Fruit fly (Drosophila melanogaster) whole organism, embryonic: ENCODE data around the gene CG11920.
A peak's percentile ranks its signal among the peaks of the same experiment; 100 is the strongest.
"Not testable (repeated sequence)": the region's sequence is repeated elsewhere in the genome, so short reads cannot be mapped to it uniquely, and the experiment has no call there.

Source experiments
- Adf1 ChIP-seq: fragments of 200-800 bp; sonication (Bioruptor generic); IDR thresholded peaks from 2 replicates; pipeline ENCODE4 v1.3.6; 2022; ENCODE audit warnings: missing biosample characterization, missing genetic modification characterization
- Bgb ChIP-seq: fragments of 200-800 bp; sonication (Bioruptor generic); IDR thresholded peaks from 2 replicates; pipeline ENCODE4 v1.3.6; 2022; ENCODE audit warnings: missing biosample characterization, missing genetic modification characterization; ENCODE audit not compliant: partially characterized antibody
- CG10321 ChIP-seq: fragments of 200-800 bp; sonication (Bioruptor generic); IDR thresholded peaks from 2 replicates; pipeline ENCODE4 v1.3.6; 2022; ENCODE audit warnings: missing biosample characterization, missing genetic modification characterization
- CG11247 ChIP-seq: fragments of 200-800 bp; sonication (Bioruptor generic); IDR thresholded peaks from 2 replicates; pipeline ENCODE4 v1.3.6; 2022; ENCODE audit warnings: missing biosample characterization, missing genetic modification characterization
- CG11696 ChIP-seq: fragments of 200-800 bp; sonication (Bioruptor generic); IDR thresholded peaks from 2 replicates; pipeline ENCODE4 v1.3.6; 2022; ENCODE audit warnings: missing biosample characterization, missing genetic modification characterization
- CG12391 ChIP-seq: fragments of 200-800 bp; sonication (Bioruptor generic); optimal IDR thresholded peaks from 3 replicates; lab custom pipeline; 2018; ENCODE audit warnings: missing biosample characterization, mild to moderate bottlenecking, missing genetic modification characterization, moderate library complexity
- CG13287 ChIP-seq: fragments of 200-800 bp; sonication (Bioruptor generic); IDR thresholded peaks from 2 replicates; pipeline ENCODE4 v1.3.6; 2022; ENCODE audit warnings: missing biosample characterization, missing genetic modification characterization; ENCODE audit not compliant: partially characterized antibody
- CG14441 ChIP-seq: fragments of 200-800 bp; sonication (Bioruptor generic); IDR thresholded peaks from 2 replicates; pipeline ENCODE4 v1.3.6; 2022; ENCODE audit warnings: missing biosample characterization, missing genetic modification characterization
- CG15479 ChIP-seq: fragments of 200-800 bp; sonication (Bioruptor generic); optimal IDR thresholded peaks from 3 replicates; lab custom pipeline; 2019; ENCODE audit warnings: missing biosample characterization, mild to moderate bottlenecking, missing genetic modification characterization, moderate library complexity
- CG1603 ChIP-seq: fragments of 200-800 bp; sonication (Bioruptor generic); optimal IDR thresholded peaks from 2 replicates; lab custom pipeline; 2019; ENCODE audit warnings: missing biosample characterization, mild to moderate bottlenecking, missing genetic modification characterization, moderate library complexity
- CG16779 ChIP-seq: fragments of 200-800 bp; sonication (Bioruptor generic); IDR thresholded peaks from 2 replicates; pipeline ENCODE4 v1.3.6; 2022; ENCODE audit warnings: missing biosample characterization, missing genetic modification characterization
- CG17328 ChIP-seq: fragments of 200-800 bp; sonication (Bioruptor generic); IDR thresholded peaks from 2 replicates; pipeline ENCODE4 v1.3.6; 2022; ENCODE audit warnings: missing biosample characterization, missing genetic modification characterization
- CG17361 ChIP-seq: fragments of 200-800 bp; sonication (Bioruptor generic); IDR thresholded peaks from 3 replicates; pipeline ENCODE4 v1.3.6; 2022; ENCODE audit warnings: missing biosample characterization, missing genetic modification characterization
- CG17385 ChIP-seq: fragments of 200-800 bp; sonication (Bioruptor generic); optimal IDR thresholded peaks from 3 replicates; lab custom pipeline; 2018; ENCODE audit warnings: missing biosample characterization, mild to moderate bottlenecking, missing genetic modification characterization
- CG18619 ChIP-seq: fragments of 200-800 bp; sonication (Bioruptor generic); optimal IDR thresholded peaks from 3 replicates; lab custom pipeline; 2017; ENCODE audit warnings: missing biosample characterization, mild to moderate bottlenecking, missing genetic modification characterization
- CG30020 ChIP-seq: fragments of 200-800 bp; optimal IDR thresholded peaks from 2 replicates; lab custom pipeline; 2019; ENCODE audit warnings: missing biosample characterization, mild to moderate bottlenecking, missing genetic modification characterization, moderate library complexity
- CG30431 ChIP-seq: fragments of 200-800 bp; sonication (Bioruptor generic); optimal IDR thresholded peaks from 2 replicates; lab custom pipeline; 2017; ENCODE audit warnings: missing biosample characterization, missing genetic modification characterization
- CG31441 ChIP-seq: fragments of 200-800 bp; sonication (Bioruptor generic); IDR thresholded peaks from 2 replicates; pipeline ENCODE4 v1.3.6; 2022; ENCODE audit warnings: missing biosample characterization, missing genetic modification characterization
- CG3847 ChIP-seq: fragments of 200-800 bp; sonication (Bioruptor generic); IDR thresholded peaks from 2 replicates; pipeline ENCODE4 v1.3.6; 2022; ENCODE audit warnings: missing biosample characterization, missing genetic modification characterization
- CG42726 ChIP-seq: fragments of 200-800 bp; sonication (Bioruptor generic); IDR thresholded peaks from 2 replicates; pipeline ENCODE4 v1.3.6; 2022; ENCODE audit warnings: missing biosample characterization, missing genetic modification characterization; ENCODE audit not compliant: partially characterized antibody
- CG6175 ChIP-seq: fragments of 200-800 bp; sonication (Bioruptor generic); IDR thresholded peaks from 3 replicates; pipeline ENCODE4 v1.3.6; 2022; ENCODE audit warnings: missing biosample characterization, missing genetic modification characterization
- CG8089 ChIP-seq: fragments of 200-800 bp; sonication (Bioruptor generic); optimal IDR thresholded peaks from 3 replicates; lab custom pipeline; 2016; ENCODE audit warnings: missing biosample characterization, missing genetic modification characterization
- CG8765 ChIP-seq: fragments of 200-800 bp; sonication (Bioruptor generic); IDR thresholded peaks from 2 replicates; pipeline ENCODE4 v1.3.6; 2022; ENCODE audit warnings: missing biosample characterization, missing genetic modification characterization
- CoRest ChIP-seq: fragments of 200-800 bp; sonication (Bioruptor generic); optimal IDR thresholded peaks from 3 replicates; lab custom pipeline; 2018; ENCODE audit warnings: missing biosample characterization, mild to moderate bottlenecking, missing genetic modification characterization, moderate library complexity
- Dll ChIP-seq: fragments of 200-800 bp; sonication (Bioruptor generic); IDR thresholded peaks from 4 replicates; pipeline ENCODE4 v1.3.6; 2022; ENCODE audit warnings: missing biosample characterization, missing genetic modification characterization; ENCODE audit not compliant: partially characterized antibody
- Dp ChIP-seq: fragments of 200-800 bp; sonication (Bioruptor generic); optimal IDR thresholded peaks from 2 replicates; lab custom pipeline; 2018; ENCODE audit warnings: missing biosample characterization, mild to moderate bottlenecking, missing genetic modification characterization, moderate library complexity
- Ets65A ChIP-seq: fragments of 200-800 bp; sonication (Bioruptor generic); peaks from one replicate; lab custom pipeline; 2016; ENCODE audit warnings: missing biosample characterization, missing genetic modification characterization
- Fer1 ChIP-seq: fragments of 200-800 bp; sonication (Bioruptor generic); optimal IDR thresholded peaks from 2 replicates; lab custom pipeline; 2017; ENCODE audit warnings: missing biosample characterization, mild to moderate bottlenecking, missing genetic modification characterization
- Fer2 ChIP-seq: fragments of 200-800 bp; sonication (Bioruptor generic); optimal IDR thresholded peaks from 2 replicates; lab custom pipeline; 2018; ENCODE audit warnings: missing biosample characterization, mild to moderate bottlenecking, missing genetic modification characterization, moderate library complexity
- H2.0 ChIP-seq: fragments of 200-800 bp; sonication (Bioruptor generic); IDR thresholded peaks from 2 replicates; pipeline ENCODE4 v1.3.6; 2022; ENCODE audit warnings: missing biosample characterization, missing genetic modification characterization
- Jarid2 ChIP-seq: fragments of 200-800 bp; sonication (Bioruptor generic); optimal IDR thresholded peaks from 3 replicates; lab custom pipeline; 2017; ENCODE audit warnings: mild to moderate bottlenecking, missing biosample characterization, missing genetic modification reagents, missing genetic modification characterization
- MTF-1 ChIP-seq: fragments of 200-800 bp; sonication (Bioruptor generic); optimal IDR thresholded peaks from 2 replicates; lab custom pipeline; 2018; ENCODE audit warnings: missing biosample characterization, mild to moderate bottlenecking, missing genetic modification characterization, borderline replicate concordance
- Med ChIP-seq: fragments of 200-800 bp; sonication (Bioruptor generic); peaks from one replicate; lab custom pipeline; 2016; ENCODE audit warnings: missing biosample characterization, missing genetic modification characterization, mild to moderate bottlenecking, inconsistent platforms, moderate library complexity
- NC2β ChIP-seq: fragments of 200-800 bp; sonication (Bioruptor generic); optimal IDR thresholded peaks from 2 replicates; lab custom pipeline; 2016; ENCODE audit warnings: missing biosample characterization, missing genetic modification characterization
- NfI ChIP-seq: fragments of 200-800 bp; sonication (Bioruptor generic); optimal IDR thresholded peaks from 3 replicates; lab custom pipeline; 2018; ENCODE audit warnings: missing biosample characterization, mild to moderate bottlenecking, missing genetic modification characterization, moderate library complexity
- Usf ChIP-seq: fragments of 200-800 bp; sonication (Bioruptor generic); optimal IDR thresholded peaks from 2 replicates; lab custom pipeline; 2017; ENCODE audit warnings: missing genotype, missing biosample characterization, missing genetic modification characterization
- ap ChIP-seq: fragments of 200-800 bp; sonication (Bioruptor generic); IDR thresholded peaks from 2 replicates; pipeline ENCODE4 v1.3.6; 2022; ENCODE audit warnings: missing biosample characterization, missing genetic modification characterization
- croc ChIP-seq: fragments of 200-800 bp; sonication (Bioruptor generic); conservative IDR thresholded peaks from 3 replicates; pipeline ENCODE4 v1.3.6; 2022; ENCODE audit warnings: missing biosample characterization, missing genetic modification characterization
- dysf ChIP-seq: fragments of 200-800 bp; sonication (Bioruptor generic); IDR thresholded peaks from 3 replicates; pipeline ENCODE4 v1.3.6; 2022; ENCODE audit warnings: missing biosample characterization, missing genetic modification characterization
- ind ChIP-seq: fragments of 200-800 bp; sonication (Bioruptor generic); optimal IDR thresholded peaks from 3 replicates; lab custom pipeline; 2016; ENCODE audit warnings: missing biosample characterization, missing genetic modification characterization
- knrl ChIP-seq: fragments of 200-800 bp; sonication (Bioruptor generic); IDR thresholded peaks from 3 replicates; pipeline ENCODE4 v1.3.6; 2022; ENCODE audit warnings: missing biosample characterization, missing genetic modification characterization; ENCODE audit not compliant: partially characterized antibody
- onecut ChIP-seq: fragments of 200-800 bp; sonication (Bioruptor generic); IDR thresholded peaks from 2 replicates; pipeline ENCODE4 v1.3.6; 2022; ENCODE audit warnings: missing biosample characterization, missing genetic modification characterization
- pan ChIP-seq, 4 experiments: fragments of >200 bp in 3 of 4; fragments of 200-800 bp in 1 of 4; sonication (Bioruptor generic) in 1 of 4; optimal IDR thresholded peaks in 3 of 4; IDR thresholded peaks in 1 of 4; 2 replicates each; pipeline versions ENCODE4 v1.3.6 to Lab custom; 2017 to 2022; ENCODE audit warnings: missing biosample characterization in 2 of 4, missing genetic modification characterization in 2 of 4, mixed read lengths in 1 of 4
- phol ChIP-seq: fragments of 200-800 bp; sonication (Bioruptor generic); optimal IDR thresholded peaks from 3 replicates; lab custom pipeline; 2018; ENCODE audit warnings: missing biosample characterization, mild to moderate bottlenecking, missing genetic modification characterization, moderate library complexity
- sens-2 ChIP-seq: fragments of 200-800 bp; sonication (Bioruptor generic); IDR thresholded peaks from 2 replicates; pipeline ENCODE4 v1.3.6; 2022; ENCODE audit warnings: missing biosample characterization, missing genetic modification characterization
- sob ChIP-seq: fragments of 200-800 bp; sonication (Bioruptor generic); IDR thresholded peaks from 2 replicates; pipeline ENCODE4 v1.3.6; 2022; ENCODE audit warnings: missing biosample characterization, missing genetic modification characterization
- stc ChIP-seq: fragments of 200-800 bp; sonication (Bioruptor generic); IDR thresholded peaks from 2 replicates; pipeline ENCODE4 v1.3.6; 2022; ENCODE audit warnings: missing biosample characterization, missing genetic modification characterization
- wdn ChIP-seq: fragments of 200-800 bp; sonication (Bioruptor generic); IDR thresholded peaks from 2 replicates; pipeline ENCODE4 v1.3.6; 2022; ENCODE audit warnings: missing biosample characterization, missing genetic modification characterization
- zen2 ChIP-seq: fragments of 200-800 bp; sonication (Bioruptor generic); IDR thresholded peaks from 3 replicates; pipeline ENCODE4 v1.3.6; 2022; ENCODE audit warnings: missing biosample characterization, missing genetic modification characterization; ENCODE audit not compliant: partially characterized antibody

The CG11920 gene

dm6 chr3R:25123262-25123661, 48.6 kb downstream of the CG11920 start, which contains the start of gene vig2 (continued):
- TF ChIP-seq dysf (GFP tag; lab: Robert Waterston, UW) (peak; percentile 71; the same call in 2 of the 3 replicates), onecut (GFP tag; lab: Robert Waterston, UW) (peak; percentile 84), Jarid2 (peak; percentile 23), knrl (GFP tag; lab: Robert Waterston, UW) (peak; percentile 89), Adf1 (peak; percentile 28), wdn (GFP tag; lab: Robert Waterston, UW) (peak; percentile 51; the same call in 1 of the 2 replicates), ap (peak; percentile 43; the same call in 1 of the 2 replicates), CG15479 (GFP tag; lab: Kevin White, UChicago) (peak; percentile 46), CG8089 (GFP tag; lab: Kevin White, UChicago) (peak; percentile 21), CoRest (peak; percentile 38), CG30020 (tag; lab: Kevin White, UChicago) (peak; percentile 25), CG11247 (GFP tag; lab: Robert Waterston, UW) (peak; percentile 81), CG1603 (tag; lab: Kevin White, UChicago) (peak; percentile 32), Usf (GFP tag; lab: Kevin White, UChicago) (peak; percentile 39), Ets65A (GFP tag; lab: Kevin White, UChicago) (peak; percentile 82), zen2 (peak; percentile 77; the same call in 2 of the 3 replicates), CG8765 (GFP tag; lab: Robert Waterston, UW) (peak; percentile 22; the same call in 1 of the 2 replicates), pan (GFP tag; optimal IDR thresholded peaks at IDR 0.05 in 1 of 2, IDR thresholded peaks at IDR 0.05 in 1 of 2) (peak in 1 of 2 experiments; percentile 80), CG30431 (GFP tag; lab: Kevin White, UChicago) (peak; percentile 39), sob (GFP tag; lab: Robert Waterston, UW) (peak; percentile 84), CG17385 (GFP tag; lab: Kevin White, UChicago) (peak; percentile 60), CG3847 (GFP tag; lab: Robert Waterston, UW) (peak; percentile 71), CG12391 (tag; lab: Kevin White, UChicago) (peak; percentile 27), CG31441 (0 out of 2 replicates have a peak, but pooled peaks have one; percentile 13), CG16779 (peak; percentile 66; the same call in 1 of the 2 replicates), CG14441 (GFP tag; lab: Robert Waterston, UW) (peak; percentile 66), CG6175 (GFP tag; lab: Robert Waterston, UW) (peak; percentile 71; the same call in 1 of the 3 replicates), Dll (GFP tag; lab: Robert Waterston, UW) (peak; percentile 81), NfI (GFP tag; lab: Kevin White, UChicago) (peak; percentile 81), CG17361 (GFP tag; lab: Robert Waterston, UW) (peak; percentile 67; the same call in 2 of the 3 replicates), CG11696 (GFP tag; lab: Robert Waterston, UW) (peak; percentile 60; the same call in 1 of the 2 replicates), CG13287 (GFP tag; lab: Robert Waterston, UW) (peak; percentile 72), sens-2 (GFP tag; lab: Robert Waterston, UW) (peak; percentile 79; the same call in 1 of the 2 replicates), MTF-1 (GFP tag; lab: Kevin White, UChicago) (peak; percentile 81), CG18619 (peak; percentile 71), Med (GFP tag; lab: Kevin White, UChicago) (peak; percentile 92), CG42726 (peak; percentile 92), croc (GFP tag; lab: Robert Waterston, UW) (0 out of 3 replicates have a peak, but pooled peaks have one; percentile 29), ind (GFP tag; lab: Kevin White, UChicago) (peak; percentile 20), Bgb (GFP tag; lab: Robert Waterston, UW) (peak; percentile 92), phol (peak; percentile 39), NC2β (GFP tag; lab: Kevin White, UChicago) (peak; percentile 22), Fer2 (peak; percentile 49), Fer1 (GFP tag; lab: Kevin White, UChicago) (peak; percentile 13), CG10321 (GFP tag; lab: Robert Waterston, UW) (peak; percentile 63), Dp (GFP tag; lab: Kevin White, UChicago) (peak; percentile 4), H2.0 (peak; percentile 85), CG17328 (GFP tag; lab: Robert Waterston, UW) (peak; percentile 84), stc (GFP tag; lab: Robert Waterston, UW) (peak; percentile 38; the same call in 1 of the 2 replicates)
- TF ChIP-seq pan (optimal IDR thresholded peaks at IDR 0.05; lab: Kevin White, UChicago): not testable (repeated sequence)
